Fruit fly (Drosophila melanogaster) whole organism, larva: Measurements from ENCODE around the gene CG2794.

Experiments used
- noc ChIP-seq: fragments of 200-800 bp; sonication (Bioruptor generic); optimal IDR thresholded peaks from 3 replicates; lab custom pipeline; 2019; ENCODE audit warnings: missing biosample characterization, mild to moderate bottlenecking, missing genetic modification characterization, moderate library complexity

The CG2794 gene

DNA sequence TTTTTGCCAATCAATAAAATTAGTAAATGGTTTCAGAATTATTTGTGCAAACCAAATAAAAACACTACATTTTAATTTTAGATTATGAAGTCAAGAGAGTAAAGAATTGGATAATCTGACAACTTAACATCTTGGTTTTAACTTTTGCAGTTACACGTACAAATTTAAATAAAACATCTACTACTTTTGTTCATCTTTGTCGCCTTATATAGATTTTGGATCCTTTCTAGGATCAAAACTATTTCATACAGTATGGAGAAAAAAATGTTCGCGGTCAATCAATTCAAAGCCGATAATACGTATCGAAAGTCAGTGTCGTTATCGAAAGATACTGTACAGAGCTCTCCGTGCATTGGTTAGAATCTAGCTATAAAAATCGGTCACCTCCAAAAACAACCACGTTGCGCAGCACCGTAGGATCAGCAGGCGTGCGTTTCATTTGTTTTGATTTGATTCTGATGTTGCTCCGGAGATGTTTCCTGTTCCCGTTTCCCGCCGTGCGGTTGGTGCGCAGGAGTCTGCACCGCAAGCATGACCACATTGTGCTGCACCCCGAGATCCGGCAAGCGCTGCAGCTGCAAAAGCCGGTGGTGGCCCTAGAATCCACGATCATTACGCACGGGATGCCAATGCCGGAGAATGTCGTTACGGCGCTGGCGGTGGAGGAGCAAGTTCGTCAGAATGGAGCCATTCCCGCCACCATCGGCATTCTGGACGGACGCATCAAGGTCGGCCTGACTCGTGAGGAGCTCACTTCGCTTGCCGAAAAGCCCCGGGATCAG is at the start of gene CG2794, which contains the start of gene uncNacbeta:
TSS of gene CG2794 (plus strand) at position 395 of the 782 bp plus-strand sequence.
TSS of gene uncNacbeta (minus strand) at position 51 of the 782 bp plus-strand sequence.
- TF ChIP-seq noc = no peak

dm6 chr2L:516032-516993 is 47.6 kb upstream of the CG2794 start:
- no peak for TF ChIP-seq noc

dm6 chr2L:517911-518619 is 45.9 kb upstream of the CG2794 start:
- no peak for TF ChIP-seq noc

DNA sequence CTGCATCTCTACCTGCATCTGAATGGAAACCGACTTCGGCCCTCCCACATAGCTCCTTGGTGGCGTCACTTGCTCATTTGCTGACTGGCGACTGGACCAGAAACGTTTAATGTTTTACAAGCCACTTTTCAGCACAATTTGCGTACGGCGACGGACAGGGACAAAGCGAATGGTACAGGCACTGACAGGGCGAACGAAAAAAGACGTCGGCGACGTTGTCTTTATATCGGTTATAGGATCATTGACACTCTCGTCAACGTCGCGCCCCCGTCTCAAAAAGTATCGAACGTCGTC is 45.4 kb upstream of the CG2794 start:
- TF ChIP-seq noc = no peak

DNA sequence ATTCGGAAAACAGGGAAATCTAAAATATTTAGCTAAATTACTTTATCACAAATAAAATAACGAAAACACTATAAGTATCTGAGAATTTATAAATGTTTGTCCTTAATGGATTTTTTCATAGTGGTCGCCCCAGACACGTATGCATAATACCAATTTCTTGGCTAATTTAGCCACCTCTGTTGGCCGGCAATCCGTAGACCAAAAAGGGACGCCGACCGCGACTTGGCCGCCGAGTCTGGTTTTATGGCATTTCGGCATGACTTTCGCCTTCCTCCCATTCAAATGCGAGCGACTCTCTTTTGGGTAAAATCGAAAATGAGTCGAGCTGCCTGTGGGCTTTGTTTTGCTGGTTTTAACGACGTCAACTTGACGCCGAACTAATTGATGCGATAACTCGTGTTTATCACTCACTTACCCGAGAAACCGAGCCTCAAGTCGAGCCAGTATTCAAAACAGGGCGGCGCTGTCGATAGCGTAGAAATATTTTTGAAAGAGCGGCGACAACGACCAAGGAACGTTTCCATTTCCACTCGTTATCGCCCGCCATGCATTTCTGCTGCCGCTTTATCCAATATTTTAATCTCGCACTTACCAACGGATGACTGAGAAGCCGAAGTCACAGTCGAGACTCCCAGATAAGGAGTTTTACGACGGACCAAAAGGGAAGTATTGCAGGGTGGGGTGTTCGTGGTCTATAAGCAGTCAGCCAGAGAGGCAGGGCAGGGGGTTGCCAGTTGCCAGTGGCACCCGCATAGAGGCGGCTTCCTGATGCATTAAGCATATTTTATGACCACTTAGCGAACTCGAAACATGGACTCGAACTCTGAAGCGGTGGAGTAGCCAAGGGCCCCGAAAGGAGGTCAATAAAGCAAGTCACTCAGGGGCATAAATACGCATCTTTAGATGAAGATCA is 44.7 kb upstream of the CG2794 start:
- no peak for TF ChIP-seq noc

dm6 chr2L:520331-521000 is 43.5 kb upstream of the CG2794 start:
- TF ChIP-seq noc = no peak

DNA sequence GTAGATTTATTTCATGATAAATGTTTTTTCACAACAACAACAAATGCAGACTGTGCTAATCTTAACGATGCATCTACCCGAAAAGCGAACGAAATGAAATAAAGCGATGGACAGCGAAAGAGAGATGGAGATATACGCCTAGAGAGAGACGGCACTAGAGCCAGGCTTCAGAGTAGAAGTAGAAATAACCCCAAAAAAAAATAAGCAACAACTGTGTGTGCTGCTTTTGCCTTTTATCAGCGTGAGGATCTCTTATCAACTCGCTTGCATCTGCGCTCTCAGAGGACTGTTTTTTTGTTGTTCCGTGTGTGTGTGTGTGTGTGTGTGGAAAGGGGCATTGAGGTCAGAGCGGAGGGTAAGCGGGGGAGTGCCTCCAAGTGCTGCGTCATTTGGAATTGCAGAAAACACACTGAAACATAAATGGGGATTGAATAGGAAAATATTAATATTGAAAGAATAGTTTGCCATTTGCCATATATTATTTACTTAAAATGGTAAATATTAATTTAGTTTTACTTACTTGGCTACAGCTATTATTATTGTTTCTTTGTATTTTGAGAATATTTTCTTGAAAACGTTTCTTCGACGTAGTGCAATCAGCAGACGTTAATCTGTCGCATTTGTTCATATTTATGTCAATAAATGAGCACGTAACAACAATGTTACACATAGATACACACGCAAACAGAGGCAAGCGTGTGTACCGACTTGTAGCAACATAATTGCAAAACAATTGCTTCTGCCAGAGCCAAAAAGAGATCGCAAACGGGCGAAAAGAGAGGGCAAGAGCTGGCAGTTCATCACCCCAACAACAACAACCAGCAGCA is 42.7 kb upstream of the CG2794 start:
- TF ChIP-seq noc = no peak

DNA sequence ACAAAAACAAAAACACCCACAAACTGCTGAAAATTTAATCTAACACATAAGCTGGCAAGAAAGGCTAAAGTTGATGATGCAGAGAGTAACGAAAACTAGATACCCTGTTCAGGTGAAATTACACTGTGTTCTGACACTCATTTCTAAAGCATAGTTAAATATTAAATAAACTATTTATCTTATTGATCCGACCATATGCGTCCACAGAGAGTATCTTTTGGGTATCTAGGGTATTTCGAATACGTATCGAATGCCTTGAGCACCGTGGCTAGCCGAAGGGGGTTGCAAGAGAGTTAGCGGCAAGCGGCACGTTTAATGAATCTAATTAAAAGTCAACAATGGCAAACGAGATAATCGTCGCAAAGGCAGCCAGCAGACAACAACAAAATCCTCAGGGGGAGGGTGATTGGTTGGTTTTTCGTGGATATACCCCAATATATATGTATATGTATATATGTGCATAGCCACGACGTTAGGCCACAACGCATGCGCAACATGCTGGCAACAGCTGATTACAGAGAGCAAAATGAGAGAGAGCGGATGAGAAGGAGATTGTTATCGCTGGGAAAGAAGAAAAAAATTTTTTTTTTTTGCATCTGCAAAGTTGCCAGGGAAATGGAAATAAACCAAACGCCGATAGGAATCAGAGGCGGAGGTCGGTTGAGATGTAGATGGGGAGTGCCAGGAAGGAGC is 41.9 kb upstream of the CG2794 start:
- TF ChIP-seq noc = peak; percentile 18

DNA sequence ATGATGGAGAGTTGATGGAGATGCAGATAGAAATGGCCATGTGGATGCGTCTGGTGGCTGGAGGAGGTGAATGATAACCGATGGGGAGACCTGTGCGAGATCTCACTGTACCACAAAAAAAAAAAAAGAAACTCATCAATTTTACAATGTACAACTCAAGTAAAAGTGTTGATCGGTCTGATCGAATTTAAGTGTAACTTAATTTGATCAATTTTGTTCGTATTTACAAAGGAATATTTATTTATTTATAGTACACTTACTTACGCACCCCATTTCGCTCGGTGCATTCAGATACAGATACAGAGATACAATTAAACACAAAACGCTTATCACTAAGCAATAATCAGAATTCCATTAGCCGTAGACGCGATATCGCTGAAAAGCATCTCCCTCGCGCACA is 41.2 kb upstream of the CG2794 start:
- no peak for TF ChIP-seq noc

DNA sequence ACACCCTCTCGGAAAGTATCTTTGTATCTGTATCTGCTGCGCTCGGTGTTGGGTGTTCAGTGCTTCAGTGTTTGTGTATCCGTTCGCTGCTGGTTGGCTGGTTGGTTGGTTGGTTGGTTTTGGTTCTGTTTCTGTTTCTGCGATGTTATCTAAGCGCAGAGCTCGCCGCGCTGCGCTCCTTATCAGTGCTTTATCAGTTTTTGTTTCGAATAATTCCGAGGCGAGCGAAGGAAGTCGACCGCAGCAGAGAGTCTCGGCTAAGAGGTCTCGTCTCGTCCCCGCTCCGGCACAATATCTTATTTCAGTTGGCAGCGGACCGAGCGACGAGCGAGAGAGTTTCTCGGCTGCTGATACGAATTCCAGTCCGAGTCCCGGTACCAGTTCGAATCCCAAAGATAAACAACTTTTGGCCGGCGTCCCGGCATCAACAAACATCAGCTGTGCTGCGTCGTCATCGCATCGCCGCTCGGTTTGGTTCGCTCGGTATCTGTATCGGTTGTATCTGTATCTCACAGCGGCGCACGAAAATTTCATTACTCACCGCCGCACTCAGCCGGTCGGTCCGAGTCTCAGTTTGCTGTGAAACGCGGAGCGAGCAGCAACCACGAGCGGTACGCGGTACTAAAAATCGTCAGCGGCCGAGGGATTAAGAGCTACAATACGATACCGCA is 40.7 kb upstream of the CG2794 start:
- peak; percentile 61 for TF ChIP-seq noc

dm6 chr2L:524515-524920 is 39.4 kb upstream of the CG2794 start:
- no peak for TF ChIP-seq noc

dm6 chr2L:525547-526180 is 38.3 kb upstream of the CG2794 start:
- no peak for TF ChIP-seq noc
